Fruit fly (Drosophila melanogaster) Kc167 (cell line): ENCODE data around the gene CG1143.

Source experiments
- Myc ChIP-seq: fragments of >200 bp; optimal IDR thresholded peaks from 2 replicates; lab custom pipeline; 2017; ENCODE audit warnings: missing external identifiers
- Sin3A ChIP-seq: fragments of >200 bp; optimal IDR thresholded peaks from 2 replicates; lab custom pipeline; 2018; ENCODE audit warnings: missing external identifiers
- h ChIP-seq: fragments of >200 bp; optimal IDR thresholded peaks from 3 replicates; lab custom pipeline; 2018; ENCODE audit warnings: missing external identifiers
- insv ChIP-seq: fragments of >200 bp; optimal IDR thresholded peaks from 3 replicates; lab custom pipeline; 2018; ENCODE audit warnings: missing external identifiers
- psq ChIP-seq: fragments of >200 bp; optimal IDR thresholded peaks from 2 replicates; lab custom pipeline; 2017; ENCODE audit warnings: missing external identifiers
- ttk ChIP-seq: sonication (Bioruptor generic); optimal IDR thresholded peaks from 2 replicates; lab custom pipeline; 2017; ENCODE audit warnings: missing external identifiers

The CG1143 gene

DNA sequence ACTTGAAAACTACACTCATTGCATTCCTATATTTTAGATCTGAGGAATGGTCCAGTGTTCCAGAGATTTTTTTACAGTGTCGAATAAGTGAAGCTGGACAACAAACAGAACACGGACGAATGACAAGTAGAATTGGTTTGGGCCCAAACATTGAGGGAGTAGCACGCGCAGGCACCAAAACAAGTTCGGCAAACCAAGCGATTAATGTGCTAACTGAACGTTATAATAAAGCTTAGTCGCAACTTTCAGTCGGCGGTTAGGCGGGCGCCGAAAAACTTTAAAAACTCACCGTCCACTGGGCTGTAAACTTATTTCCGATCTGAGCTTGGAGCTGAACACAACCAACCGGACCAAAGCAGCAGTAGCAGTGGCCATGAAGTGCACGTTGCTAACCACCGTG is at the start of gene CG1143:
TSS of gene CG1143 (plus strand) at position 301 of the 400 bp plus-strand sequence.
- TF ChIP-seq ttk (lab: Kevin White, UChicago) = no peak
- TF ChIP-seq psq (lab: Kevin White, UChicago) = no peak
- TF ChIP-seq insv (lab: Kevin White, UChicago) = no peak
- no peak for TF ChIP-seq Myc
- no peak for TF ChIP-seq h
- no peak for TF ChIP-seq Sin3A

DNA sequence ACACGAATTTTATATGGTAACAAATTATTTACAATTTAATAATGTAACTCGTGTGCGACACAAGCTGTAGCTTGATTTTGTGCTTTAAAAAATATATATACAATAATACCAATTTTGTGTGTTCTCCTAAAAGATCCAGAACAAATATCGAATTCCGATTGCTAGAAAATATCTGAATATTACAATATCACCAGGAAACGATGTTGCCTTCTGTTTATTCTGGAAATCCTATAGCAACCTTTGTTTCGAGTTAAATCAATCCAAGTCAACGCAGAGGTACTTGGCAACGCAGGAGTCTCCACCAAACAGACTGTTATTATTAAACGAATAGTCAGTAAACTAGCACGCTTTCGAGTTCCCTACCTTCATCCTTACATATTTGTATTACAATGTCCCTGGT is 49.7 kb upstream of the CG1143 start, which contains the start of gene CG16984:
TSS of gene CG16984 (plus strand) at position 301 of the 400 bp plus-strand sequence.
- TF ChIP-seq psq (lab: Kevin White, UChicago) = no peak
- no peak for TF ChIP-seq Myc
- no peak for TF ChIP-seq h
- TF ChIP-seq insv (lab: Kevin White, UChicago) = no peak
- TF ChIP-seq ttk (lab: Kevin White, UChicago) = no peak
- no peak for TF ChIP-seq Sin3A

DNA sequence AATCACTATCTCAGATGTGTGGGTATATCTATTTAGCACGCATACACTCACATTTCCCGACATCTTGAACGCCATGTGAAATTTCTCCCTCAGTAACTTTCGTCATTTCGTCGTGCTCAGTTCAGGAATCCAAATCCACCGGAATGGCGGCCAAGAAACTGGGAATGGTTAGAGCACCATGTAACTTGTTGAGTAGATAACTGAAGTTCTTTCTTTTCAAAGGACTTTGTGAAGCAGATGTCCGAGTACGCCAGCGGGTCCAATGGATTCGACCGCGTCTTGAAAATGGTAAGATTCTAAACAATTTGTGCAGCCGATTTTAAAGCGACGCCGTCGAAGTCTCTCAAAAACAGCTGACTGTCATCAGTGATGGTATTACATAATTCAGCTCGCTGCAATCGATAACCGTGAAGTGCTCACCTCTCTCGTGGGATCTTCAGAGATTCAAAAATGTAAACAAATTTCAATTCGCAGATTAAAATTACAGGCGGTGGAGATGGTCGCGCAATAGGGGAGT is 45.9 kb upstream of the CG1143 start, which contains the start of the genes CG16985 and CG12182:
TSS of gene CG16985 (plus strand) at position 84 of the 517 bp plus-strand sequence.
TSS of gene CG12182 (minus strand) at position 366 of the 517 bp plus-strand sequence.
- TF ChIP-seq psq (lab: Kevin White, UChicago) (no peak), insv (lab: Kevin White, UChicago) (no peak)

DNA sequence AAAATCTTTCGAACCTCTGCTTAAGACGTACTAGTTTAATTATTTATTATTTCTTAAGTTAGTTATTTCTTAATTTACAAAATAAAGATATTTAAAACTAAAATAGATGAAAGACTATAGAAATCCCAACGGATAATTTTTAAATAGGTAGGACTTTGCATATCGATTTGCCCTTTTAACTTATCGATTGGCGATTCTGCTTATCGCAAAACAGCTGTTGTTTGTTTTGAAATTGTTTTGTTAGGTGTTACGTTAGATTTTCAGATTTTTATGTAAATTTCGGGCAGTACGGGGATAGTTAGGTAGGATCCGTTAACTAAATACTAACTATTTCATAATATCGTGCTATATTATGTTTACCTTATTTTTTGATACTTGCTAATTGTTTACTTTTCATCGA is 45.0 kb upstream of the CG1143 start, which contains the start of gene CG16986:
TSS of gene CG16986 (plus strand) at position 188 of the 400 bp plus-strand sequence.
- no peak for TF ChIP-seq ttk (lab: Kevin White, UChicago)
- no peak for TF ChIP-seq psq (lab: Kevin White, UChicago)
- no peak for TF ChIP-seq h
- no peak for TF ChIP-seq insv (lab: Kevin White, UChicago)
- TF ChIP-seq Sin3A = no peak
- TF ChIP-seq Myc = no peak

DNA sequence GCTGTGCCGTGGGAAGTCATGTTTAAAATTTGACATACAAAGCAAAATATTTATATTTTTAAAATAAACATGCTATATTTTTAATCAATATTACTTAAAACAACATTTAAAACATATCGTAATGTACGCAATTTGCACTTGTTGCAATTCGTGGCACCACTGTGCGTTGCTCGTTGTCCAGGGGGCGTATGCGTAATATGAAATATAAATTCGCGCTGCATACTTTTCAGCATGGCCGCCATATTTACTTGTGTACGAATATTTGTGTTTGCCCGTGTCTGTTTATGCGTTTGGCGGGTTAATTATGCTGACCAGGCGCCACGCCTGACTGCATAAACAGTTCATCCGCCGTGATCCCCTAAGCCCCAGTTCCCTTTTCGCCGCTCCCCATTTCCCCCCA is 36.3 kb upstream of the CG1143 start:
- TF ChIP-seq psq (lab: Kevin White, UChicago) (no peak), Myc (no peak), Sin3A (no peak), insv (lab: Kevin White, UChicago) (no peak), h (no peak), ttk (lab: Kevin White, UChicago) (no peak)

DNA sequence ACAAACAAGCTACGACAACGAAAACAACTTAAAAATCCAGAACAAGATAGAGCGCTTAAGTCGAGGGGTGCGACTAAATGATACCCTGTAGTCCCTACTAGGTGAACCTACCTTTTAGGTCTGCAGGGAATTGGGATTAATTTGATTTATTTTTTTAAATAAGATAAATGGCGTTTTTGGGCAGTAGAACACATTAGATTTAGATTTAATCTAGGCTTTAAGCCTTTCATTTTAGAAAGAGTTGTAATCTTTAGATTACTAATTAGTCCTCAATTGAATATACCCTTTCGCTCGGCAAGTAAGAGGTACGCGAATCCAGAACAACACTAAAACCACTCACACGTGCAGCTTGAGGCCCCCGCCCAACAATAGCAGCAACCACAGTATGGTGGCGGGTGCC is 30.9 kb upstream of the CG1143 start:
- TF ChIP-seq Sin3A (no peak), Myc (no peak), ttk (lab: Kevin White, UChicago) (no peak), h (no peak), insv (lab: Kevin White, UChicago) (no peak), psq (lab: Kevin White, UChicago) (no peak)

DNA sequence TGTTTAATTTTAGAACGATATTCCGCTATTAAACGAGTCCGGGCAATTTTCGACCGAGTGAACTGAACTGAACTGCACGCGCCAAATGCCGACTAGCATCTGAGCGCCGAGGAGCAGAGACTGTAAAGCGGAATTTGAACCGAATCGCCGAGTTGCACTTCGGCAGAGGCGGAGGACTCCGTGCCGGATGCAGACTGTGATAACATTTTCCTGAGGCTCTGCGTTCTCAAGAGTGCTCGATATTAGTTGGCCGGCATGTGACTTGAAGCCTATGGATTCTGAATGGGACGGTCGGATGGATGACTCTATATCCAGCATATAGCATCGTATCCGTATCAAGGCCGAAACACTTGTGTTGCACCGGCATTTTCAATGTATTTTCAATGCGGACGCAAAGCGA is 15.2 kb upstream of the CG1143 start, which contains the start of gene Pxn:
TSS of gene Pxn (minus strand) at position 101 of the 400 bp plus-strand sequence.
- TF ChIP-seq ttk (lab: Kevin White, UChicago) (no peak), Myc (no peak), psq (lab: Kevin White, UChicago) (no peak), insv (lab: Kevin White, UChicago) (no peak)

DNA sequence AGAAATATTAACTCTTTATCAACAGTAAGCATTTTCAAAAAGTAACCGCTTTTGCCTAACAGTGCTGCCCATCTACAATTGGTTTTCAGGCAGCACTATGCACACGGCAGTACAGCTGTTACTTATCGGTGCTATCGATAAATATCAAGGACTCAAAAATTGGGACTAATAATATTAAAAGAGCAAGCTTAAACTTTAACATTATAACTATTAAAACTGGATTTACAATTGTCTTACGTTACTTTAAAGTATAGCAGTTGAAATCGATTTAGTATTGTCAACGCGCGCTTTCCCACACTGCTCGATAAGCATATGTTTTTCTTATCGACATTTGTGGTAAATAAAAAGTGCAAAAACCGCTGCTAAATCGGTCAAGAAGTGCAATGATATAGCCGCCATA is 13.8 kb upstream of the CG1143 start, which contains the start of the genes CG42245 and MEP-1:
TSS of gene CG42245 (plus strand) at position 310 of the 400 bp plus-strand sequence.
TSS of gene MEP-1 (plus strand) at position 310 of the 400 bp plus-strand sequence.
- TF ChIP-seq h (no peak), insv (lab: Kevin White, UChicago) (no peak), Myc (no peak), ttk (lab: Kevin White, UChicago) (no peak), psq (lab: Kevin White, UChicago) (no peak), Sin3A (no peak)

DNA sequence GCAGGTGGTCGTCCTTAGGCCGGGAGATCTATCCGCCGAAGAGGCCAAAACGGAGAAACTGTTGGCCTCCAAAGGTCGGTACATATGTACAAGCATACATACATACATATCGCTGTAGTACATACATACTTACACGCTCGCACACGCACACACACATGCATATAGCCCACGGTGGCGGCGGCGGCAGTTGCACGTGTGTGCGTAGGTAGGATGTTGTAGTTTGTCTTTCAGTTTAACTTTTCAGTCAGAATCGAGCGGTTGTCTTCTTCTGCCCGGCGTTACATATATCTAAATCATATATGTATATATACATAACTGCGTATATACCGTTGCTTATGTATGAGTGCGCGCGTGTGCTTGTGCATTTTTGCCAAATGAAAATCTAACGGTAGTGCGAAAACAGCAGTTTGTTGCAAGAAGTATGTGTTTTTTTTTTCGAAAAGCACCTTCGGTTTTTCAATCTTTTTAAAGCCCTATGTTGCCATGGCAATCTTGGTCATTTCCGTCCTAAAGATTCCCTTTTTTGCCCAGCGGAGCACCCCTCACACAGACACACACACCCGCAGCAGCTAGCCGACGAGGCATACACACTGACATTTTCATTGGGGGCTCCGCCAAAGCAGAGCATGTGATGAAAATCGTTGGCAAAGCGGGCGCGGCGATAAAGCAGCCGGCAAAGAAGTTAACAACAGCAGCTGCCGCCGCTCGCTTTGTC is 13.0 kb upstream of the CG1143 start:
- TF ChIP-seq Myc = no peak
- no peak for TF ChIP-seq h
- TF ChIP-seq ttk (lab: Kevin White, UChicago) = no peak
- no peak for TF ChIP-seq insv (lab: Kevin White, UChicago)
- TF ChIP-seq psq (lab: Kevin White, UChicago) = no peak
- no peak for TF ChIP-seq Sin3A

DNA sequence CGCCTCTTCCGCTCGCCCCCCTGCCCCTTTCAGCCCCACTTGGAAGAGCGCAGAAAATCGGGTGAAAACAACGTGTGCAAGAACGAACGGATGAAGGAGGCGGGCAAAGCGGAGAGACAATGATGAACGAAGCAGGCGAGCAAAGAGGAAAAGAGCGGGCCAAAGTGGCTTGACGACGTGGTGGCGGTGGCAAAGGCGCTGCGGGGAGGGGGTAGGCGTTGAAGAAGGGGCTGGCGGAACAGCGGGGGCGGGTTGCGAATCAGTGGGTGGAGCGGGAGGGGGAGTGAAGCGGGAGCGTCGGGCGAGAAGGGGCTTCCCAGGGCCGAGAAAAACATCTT is 12.4 kb upstream of the CG1143 start:
- no peak for TF ChIP-seq Sin3A
- TF ChIP-seq h = no peak
- peak; percentile 32 for TF ChIP-seq ttk (lab: Kevin White, UChicago)
- TF ChIP-seq Myc = no peak
- TF ChIP-seq insv (lab: Kevin White, UChicago) = no peak
- peak; percentile 43 for TF ChIP-seq psq (lab: Kevin White, UChicago)

DNA sequence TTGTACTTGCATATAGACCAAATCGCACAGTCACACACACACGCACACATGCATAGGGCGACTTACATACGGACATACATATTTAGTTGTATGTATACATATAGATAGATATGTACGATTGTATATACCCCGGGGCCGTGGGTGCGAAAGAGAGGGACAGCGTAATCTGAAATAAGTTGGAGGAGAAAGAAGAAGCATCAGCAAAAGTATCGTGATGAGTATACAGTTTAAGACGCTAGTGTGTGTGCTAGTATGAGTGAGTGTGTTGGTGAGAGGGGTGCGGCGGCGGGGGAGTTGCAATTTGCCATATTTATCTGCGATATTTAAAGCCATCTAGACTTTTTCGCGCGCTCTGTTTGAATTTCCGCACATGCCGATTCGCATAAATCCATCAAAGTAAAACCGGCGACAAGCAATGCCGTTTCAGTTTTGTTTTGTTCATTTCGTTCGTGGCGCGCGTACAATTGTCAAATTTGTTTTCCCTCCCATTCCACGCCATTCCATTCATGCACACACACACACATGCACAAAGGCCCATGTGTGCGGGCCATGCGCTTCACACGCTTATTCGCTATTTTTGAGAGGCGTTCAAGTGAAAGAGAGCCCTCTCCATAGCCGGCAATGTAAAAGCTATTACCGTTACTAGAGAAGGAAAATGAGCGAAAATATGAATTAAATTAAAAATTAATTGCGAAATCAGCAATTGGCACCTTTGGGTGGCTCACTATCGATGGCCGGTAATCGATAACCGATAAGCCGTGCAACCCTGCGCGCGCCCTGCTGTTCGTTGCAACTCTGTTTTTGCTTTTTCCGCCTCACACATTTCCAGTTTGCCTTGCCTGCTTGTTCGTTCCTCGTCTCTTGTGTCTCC is 10.0 kb upstream of the CG1143 start:
- TF ChIP-seq Myc = no peak
- TF ChIP-seq Sin3A = no peak
- peak; percentile 98 for TF ChIP-seq psq (lab: Kevin White, UChicago)
